Worm (Caenorhabditis elegans) whole organism, L4 larva: ENCODE measurements around the gene taf-13.

Experiments
- F44E2.7 ChIP-seq: fragments of 200-800 bp; sonication (Bioruptor generic); IDR thresholded peaks from 2 replicates; pipeline ENCODE4 v2.1.2; 2022; ENCODE audit warnings: missing genetic modification characterization, missing compliant biosample characterization
- F49E8.2 ChIP-seq: sonication (generic microtip); optimal IDR thresholded peaks from 2 replicates; lab custom pipeline; 2016; ENCODE audit warnings: missing compliant biosample characterization, mild to moderate bottlenecking, missing genetic modification characterization, borderline replicate concordance
- R02D3.7 ChIP-seq: fragments of 150-350 bp; sonication (generic microtip); optimal IDR thresholded peaks from 3 replicates; lab custom pipeline; 2014; ENCODE audit warnings: missing biosample characterization, missing genetic modification characterization
- T20F7.1 ChIP-seq: fragments of 200-800 bp; sonication (Bioruptor generic); optimal IDR thresholded peaks from 2 replicates; lab custom pipeline; 2018; ENCODE audit warnings: mild to moderate bottlenecking, missing genetic modification characterization, missing compliant biosample characterization
- Y75B8A.6 ChIP-seq: fragments of 200-800 bp; sonication (Bioruptor generic); IDR thresholded peaks from 2 replicates; pipeline ENCODE4 v1.3.6; 2022; ENCODE audit warnings: missing genetic modification reagents, missing genetic modification characterization, missing compliant biosample characterization
- ZK337.2 ChIP-seq: fragments of 200-800 bp; sonication (Bioruptor generic); IDR thresholded peaks from 2 replicates; pipeline ENCODE4 v1.3.6; 2022; ENCODE audit warnings: missing genetic modification reagents, missing genetic modification characterization, missing compliant biosample characterization
- aha-1 ChIP-seq: fragments of 150-350 bp; peaks from one replicate; lab custom pipeline; 2014; ENCODE audit warnings: missing biosample characterization, missing genetic modification characterization
- aly-2 ChIP-seq: sonication (generic microtip); optimal IDR thresholded peaks from 2 replicates; lab custom pipeline; 2018; ENCODE audit warnings: missing biosample characterization, missing genetic modification characterization
- ceh-82 ChIP-seq: sonication (generic microtip); optimal IDR thresholded peaks from 2 replicates; lab custom pipeline; 2017; ENCODE audit warnings: missing biosample characterization, missing genetic modification characterization
- daf-16 ChIP-seq, 3 experiments: sonication (generic microtip); optimal IDR thresholded peaks; 2 replicates each; lab custom pipeline; 2016 to 2017; ENCODE audit warnings: missing genetic modification characterization in 3 of 3, missing genetic modification reagents in 3 of 3, mild to moderate bottlenecking in 2 of 3, missing compliant biosample characterization in 2 of 3, missing biosample characterization in 1 of 3, moderate library complexity in 1 of 3
- dpl-1 ChIP-seq: fragments of 150-350 bp; optimal IDR thresholded peaks from 2 replicates; lab custom pipeline; 2014; ENCODE audit warnings: missing biosample characterization, missing genetic modification reagents, missing genetic modification characterization
- egl-43 ChIP-seq: fragments of 200-800 bp; sonication (Bioruptor generic); IDR thresholded peaks from 2 replicates; pipeline ENCODE4 v1.3.6; 2022; ENCODE audit warnings: missing genetic modification reagents, missing genetic modification characterization, missing compliant biosample characterization
- fkh-10 ChIP-seq: fragments of 150-350 bp; optimal IDR thresholded peaks from 2 replicates; lab custom pipeline; 2014; ENCODE audit warnings: missing biosample characterization, missing genetic modification reagents, missing genetic modification characterization
- hif-1 ChIP-seq, 2 experiments: sonication (generic microtip); optimal IDR thresholded peaks; 2 replicates each; lab custom pipeline; 2016 to 2017; ENCODE audit warnings: missing compliant biosample characterization in 2 of 2, missing genetic modification characterization in 2 of 2, missing genetic modification reagents in 2 of 2, missing genotype in 2 of 2, mild to moderate bottlenecking in 1 of 2
- jun-1 ChIP-seq: fragments of 150-350 bp; optimal IDR thresholded peaks from 2 replicates; lab custom pipeline; 2014; ENCODE audit warnings: missing biosample characterization, missing genetic modification reagents, missing genetic modification characterization
- lin-1 ChIP-seq: fragments of 200-800 bp; sonication (Bioruptor generic); IDR thresholded peaks from 2 replicates; pipeline ENCODE4 v1.3.6; 2022; ENCODE audit warnings: missing genetic modification reagents, missing genetic modification characterization, missing compliant biosample characterization
- lin-38 ChIP-seq: fragments of 200-800 bp; sonication (Bioruptor generic); IDR thresholded peaks from 2 replicates; pipeline ENCODE4 v1.3.6; 2022; ENCODE audit warnings: missing genetic modification reagents, missing genetic modification characterization, missing compliant biosample characterization
- lsy-2 ChIP-seq, 2 experiments: fragments of 150-350 bp in 1 of 2; sonication (generic microtip) in 1 of 2; optimal IDR thresholded peaks; 2 replicates each; lab custom pipeline; 2014 to 2017; ENCODE audit warnings: missing biosample characterization in 2 of 2, missing genetic modification characterization in 2 of 2
- madf-9 ChIP-seq: fragments of 200-800 bp; sonication (Bioruptor generic); conservative IDR thresholded peaks from 2 replicates; pipeline ENCODE4 v1.3.6; 2022; ENCODE audit warnings: missing genetic modification reagents, missing genetic modification characterization, missing compliant biosample characterization
- mdl-1 ChIP-seq, 2 experiments: fragments of 150-350 bp in 1 of 2; sonication (generic microtip) in 1 of 2; optimal IDR thresholded peaks; 2 replicates each; lab custom pipeline; 2014 to 2017; ENCODE audit warnings: missing biosample characterization in 2 of 2, missing genetic modification characterization in 2 of 2
- mep-1 ChIP-seq: fragments of 150-350 bp; sonication (generic microtip); optimal IDR thresholded peaks from 3 replicates; lab custom pipeline; 2014; ENCODE audit warnings: missing biosample characterization, missing genetic modification characterization
- mxl-2 ChIP-seq: fragments of 200-800 bp; sonication (Bioruptor generic); conservative IDR thresholded peaks from 2 replicates; pipeline ENCODE4 v1.3.6; 2022; ENCODE audit warnings: missing genetic modification reagents, missing genetic modification characterization, missing compliant biosample characterization
- nhr-102 ChIP-seq: sonication (generic microtip); optimal IDR thresholded peaks from 2 replicates; lab custom pipeline; 2016; ENCODE audit warnings: mild to moderate bottlenecking, missing genetic modification characterization, moderate library complexity, missing compliant biosample characterization
- nhr-11 ChIP-seq: fragments of 150-350 bp; optimal IDR thresholded peaks from 2 replicates; lab custom pipeline; 2014; ENCODE audit warnings: missing biosample characterization, missing genetic modification characterization
- nhr-41 ChIP-seq: fragments of 200-800 bp; sonication (Bioruptor generic); IDR thresholded peaks from 2 replicates; pipeline ENCODE4 v1.3.6; 2022; ENCODE audit warnings: missing genetic modification reagents, missing genetic modification characterization, missing compliant biosample characterization
- pqm-1 ChIP-seq: sonication (generic microtip); optimal IDR thresholded peaks from 2 replicates; lab custom pipeline; 2017; ENCODE audit warnings: missing biosample characterization, missing genetic modification characterization
- snpc-1.2 ChIP-seq: fragments of 200-800 bp; sonication (Bioruptor generic); IDR thresholded peaks from 2 replicates; pipeline ENCODE4 v1.3.6; 2022; ENCODE audit warnings: missing genetic modification reagents, missing genetic modification characterization, missing compliant biosample characterization
- snpc-4 ChIP-seq: fragments of 150-350 bp; optimal IDR thresholded peaks from 2 replicates; lab custom pipeline; 2014; ENCODE audit warnings: missing biosample characterization, missing genetic modification characterization
- spr-1 ChIP-seq: sonication (generic microtip); optimal IDR thresholded peaks from 2 replicates; lab custom pipeline; 2016; ENCODE audit warnings: mild to moderate bottlenecking, missing genetic modification characterization, missing compliant biosample characterization
- unc-130 ChIP-seq: sonication (generic microtip); optimal IDR thresholded peaks from 2 replicates; lab custom pipeline; 2016; ENCODE audit warnings: missing genetic modification reagents, missing genetic modification characterization, missing compliant biosample characterization
- unc-62 ChIP-seq, 3 experiments: fragments of 150-350 bp in 1 of 3; sonication (generic microtip); optimal IDR thresholded peaks in 2 of 3; peaks in 1 of 3; 1 replicate in 1 of 3; 2 replicates in 2 of 3; lab custom pipeline; 2014 to 2017; ENCODE audit warnings: missing biosample characterization in 3 of 3, missing genetic modification characterization in 3 of 3, missing genetic modification reagents in 3 of 3, missing genotype in 1 of 3
- vab-7 ChIP-seq: fragments of 200-800 bp; sonication (Bioruptor generic); IDR thresholded peaks from 2 replicates; pipeline ENCODE4 v1.3.6; 2022; ENCODE audit warnings: missing genetic modification reagents, missing genetic modification characterization, missing compliant biosample characterization
- zag-1 ChIP-seq: fragments of 150-350 bp; optimal IDR thresholded peaks from 2 replicates; lab custom pipeline; 2014; ENCODE audit warnings: missing biosample characterization, missing genetic modification characterization
- zip-11 ChIP-seq: fragments of 200-800 bp; sonication (Bioruptor generic); IDR thresholded peaks from 2 replicates; pipeline ENCODE4 v1.3.6; 2022; ENCODE audit warnings: missing genetic modification characterization, missing compliant biosample characterization

Gene taf-13

ce11 chrII:10612743-10613142 lies 7.3 kb upstream of the taf-13 start, which contains the start of gene C14A4.12:
C14A4.12 (plus strand) TSS chrII:10613043.
- no peak for TF ChIP-seq jun-1 (tag; lab: Kevin White, UChicago)
- no peak for TF ChIP-seq F44E2.7 (GFP tag; lab: Robert Waterston, UW)
- peak; percentile 54 for TF ChIP-seq aha-1 (tag; lab: Kevin White, UChicago)

- TF ChIP-seq mdl-1 (tag; optimal IDR thresholded peaks at IDR 0.05; lab: Kevin White, UChicago) (no peak), unc-62 (GFP tag; optimal IDR thresholded peaks at IDR 0.05 in 1 of 2; lab: Kevin White, UChicago) (peak in 1 of 2 experiments; percentile 95), unc-62 (tag; optimal IDR thresholded peaks at IDR 0.05; lab: Kevin White, UChicago) (no peak)
Observed at ce11 chrII:10608821-10609220, 3.4 kb upstream of the taf-13 start.

- TF ChIP-seq ceh-82 (tag; lab: Kevin White, UChicago), result no peak
- TF ChIP-seq daf-16 (GFP tag; optimal IDR thresholded peaks at IDR 0.05; lab: Kevin White, UChicago), result no peak
- TF ChIP-seq daf-16 (tag; optimal IDR thresholded peaks at IDR 0.05; lab: Kevin White, UChicago), result peak; percentile 14
- TF ChIP-seq fkh-10, result peak; percentile 15
- peak; percentile 44 for TF ChIP-seq T20F7.1 (GFP tag; lab: Kevin White, UChicago)
- peak; percentile 53 for TF ChIP-seq dpl-1 (GFP tag; lab: Kevin White, UChicago)
- TF ChIP-seq lin-38, result peak; percentile 91
- TF ChIP-seq lsy-2 (tag; optimal IDR thresholded peaks at IDR 0.05; lab: Kevin White, UChicago), result peak in 1 of 2 experiments; percentile 36
- TF ChIP-seq aha-1 (tag; lab: Kevin White, UChicago), result peak; percentile 69
- TF ChIP-seq unc-130 (GFP tag; lab: Kevin White, UChicago), result peak; percentile 3
- TF ChIP-seq nhr-11 (tag; lab: Kevin White, UChicago), result peak; percentile 17
- TF ChIP-seq zag-1 (tag; lab: Kevin White, UChicago), result no peak
- TF ChIP-seq spr-1 (tag; lab: Kevin White, UChicago), result no peak
- no peak for TF ChIP-seq mep-1
Observed at ce11 chrII:10607238-10607961, 2.0 kb upstream of the taf-13 start, which contains the start of gene ccm-3. ccm-3 (minus strand) TSS chrII:10607275.

ce11 chrII:10603560-10603959 lies 1.9 kb downstream of the taf-13 start:
- TF ChIP-seq aly-2 (tag; lab: Kevin White, UChicago) (no peak), F49E8.2 (tag; lab: Kevin White, UChicago) (no peak), snpc-4 (tag; lab: Kevin White, UChicago) (no peak), lin-1 (GFP tag; lab: Robert Waterston, UW) (no peak), vab-7 (GFP tag; lab: Robert Waterston, UW) (no peak), egl-43 (GFP tag; lab: Robert Waterston, UW) (no peak), madf-9 (no peak), hif-1 (tag; optimal IDR thresholded peaks at IDR 0.05; lab: Kevin White, UChicago) (no peak), zip-11 (GFP tag; lab: Robert Waterston, UW) (no peak), Y75B8A.6 (GFP tag; lab: Robert Waterston, UW) (no peak), unc-62 (GFP tag; optimal IDR thresholded peaks at IDR 0.05 in 1 of 2; lab: Kevin White, UChicago) (no peak), unc-62 (tag; optimal IDR thresholded peaks at IDR 0.05; lab: Kevin White, UChicago) (no peak), snpc-1.2 (no peak), nhr-102 (no peak), dpl-1 (GFP tag; lab: Kevin White, UChicago) (no peak), ZK337.2 (no peak), aha-1 (tag; lab: Kevin White, UChicago) (no peak), unc-130 (GFP tag; lab: Kevin White, UChicago) (no peak)

- TF ChIP-seq R02D3.7 (tag; lab: Kevin White, UChicago) (no peak), nhr-11 (tag; lab: Kevin White, UChicago) (no peak), pqm-1 (tag; lab: Kevin White, UChicago) (no peak), mxl-2 (GFP tag; lab: Robert Waterston, UW) (no peak), nhr-41 (GFP tag; lab: Robert Waterston, UW) (no peak)
Observed at ce11 chrII:10602184-10602583, 3.2 kb downstream of the taf-13 start, which contains the start of gene srv-2. srv-2 (minus strand) TSS chrII:10602284.
